Worm (Caenorhabditis elegans) whole organism, L1 larva: ENCODE data around the gene F11C1.9.

Experiments used
- C16A3.4 ChIP-seq: fragments of 150-350 bp; optimal IDR thresholded peaks from 2 replicates; lab custom pipeline; 2014; ENCODE audit warnings: missing biosample characterization, missing genetic modification characterization
- ama-1 ChIP-seq: fragments of 150-350 bp; optimal IDR thresholded peaks from 2 replicates; lab custom pipeline; 2014
- egl-13 ChIP-seq: sonication (generic microtip); optimal IDR thresholded peaks from 2 replicates; lab custom pipeline; 2016; ENCODE audit warnings: missing genotype, missing genetic modification reagents, missing genetic modification characterization, missing compliant biosample characterization
- fos-1 ChIP-seq: fragments of 150-350 bp; optimal IDR thresholded peaks from 2 replicates; lab custom pipeline; 2014; ENCODE audit warnings: missing biosample characterization, missing genetic modification characterization
- irx-1 ChIP-seq: sonication (generic microtip); optimal IDR thresholded peaks from 2 replicates; lab custom pipeline; 2016; ENCODE audit warnings: missing genetic modification characterization, missing compliant biosample characterization
- lsy-2 ChIP-seq, 2 experiments: fragments of 150-350 bp; optimal IDR thresholded peaks; 2 replicates each; lab custom pipeline; 2014; ENCODE audit warnings: missing biosample characterization in 2 of 2, missing genetic modification characterization in 2 of 2
- nhr-28 ChIP-seq: fragments of 150-350 bp; optimal IDR thresholded peaks from 2 replicates; lab custom pipeline; 2014; ENCODE audit warnings: missing biosample characterization, missing genetic modification characterization
- pqm-1 ChIP-seq: sonication (generic microtip); optimal IDR thresholded peaks from 3 replicates; lab custom pipeline; 2017; ENCODE audit warnings: missing biosample characterization, missing genetic modification characterization

DNA sequence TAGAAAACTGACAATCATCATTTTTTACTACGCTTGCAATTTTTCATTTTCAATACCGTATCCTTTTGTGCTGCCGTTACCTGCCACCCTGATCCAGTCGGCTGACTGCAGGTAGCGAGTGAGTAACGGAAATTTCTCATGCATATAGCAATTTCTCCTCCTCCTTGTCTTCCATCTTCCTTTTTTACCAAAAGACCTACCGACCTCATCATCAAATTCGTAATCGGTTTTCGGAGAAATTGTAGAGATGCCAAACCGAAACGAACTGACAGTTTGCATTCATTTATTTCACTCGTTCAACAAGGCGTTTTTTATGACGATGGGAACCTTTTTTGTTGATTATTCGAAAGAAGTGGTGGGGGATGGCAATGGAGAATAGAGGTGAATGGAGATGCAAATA lies 38.9 kb upstream of the F11C1.9 start:
- TF ChIP-seq C16A3.4 (no peak), egl-13 (tag; lab: Kevin White, UChicago) (no peak), irx-1 (tag; lab: Kevin White, UChicago) (no peak), lsy-2 (tag; optimal IDR thresholded peaks at IDR 0.05; lab: Kevin White, UChicago) (no peak), pqm-1 (no peak), ama-1 (no peak), fos-1 (no peak), nhr-28 (tag; lab: Kevin White, UChicago) (no peak)
